Worm (Caenorhabditis elegans) whole organism, L1 larva: ENCODE measurements around the gene srz-79.

Experiments
- aly-2 ChIP-seq: fragments of 150-350 bp; optimal IDR thresholded peaks from 2 replicates; lab custom pipeline; 2014; ENCODE audit warnings: missing biosample characterization, missing genetic modification characterization
- ama-1 ChIP-seq: fragments of 150-350 bp; optimal IDR thresholded peaks from 2 replicates; lab custom pipeline; 2014
- ceh-88 ChIP-seq: fragments of 200-800 bp; sonication (Bioruptor generic); IDR thresholded peaks from 2 replicates; pipeline ENCODE4 v1.3.6; 2022; ENCODE audit warnings: missing genetic modification characterization, missing compliant biosample characterization
- elt-2 ChIP-seq: sonication (generic microtip); optimal IDR thresholded peaks from 2 replicates; lab custom pipeline; 2016; ENCODE audit warnings: missing genetic modification characterization, mild to moderate bottlenecking, inconsistent platforms, missing compliant biosample characterization, missing genetic modification reagents
- elt-3 ChIP-seq, 6 experiments: fragments of 150-350 bp in 1 of 6; sonication (generic microtip); optimal IDR thresholded peaks; 2 replicates each; lab custom pipeline; 2017 to 2018; ENCODE audit warnings: missing biosample characterization in 6 of 6, missing genetic modification characterization in 6 of 6, inconsistent platforms in 1 of 6
- mab-9 ChIP-seq: fragments of 200-800 bp; sonication (Bioruptor generic); IDR thresholded peaks from 2 replicates; pipeline ENCODE4 v1.3.6; 2022; ENCODE audit warnings: missing genetic modification reagents, missing genetic modification characterization, missing compliant biosample characterization
- nhr-28 ChIP-seq: fragments of 150-350 bp; optimal IDR thresholded peaks from 2 replicates; lab custom pipeline; 2014; ENCODE audit warnings: missing biosample characterization, missing genetic modification characterization
- nhr-85 ChIP-seq: sonication (generic microtip); peaks from one replicate; lab custom pipeline; 2016; ENCODE audit warnings: missing genetic modification characterization, inconsistent platforms, missing compliant biosample characterization
- pqm-1 ChIP-seq: sonication (generic microtip); optimal IDR thresholded peaks from 3 replicates; lab custom pipeline; 2017; ENCODE audit warnings: missing biosample characterization, missing genetic modification characterization
- zag-1 ChIP-seq: fragments of 150-350 bp; optimal IDR thresholded peaks from 2 replicates; lab custom pipeline; 2014; ENCODE audit warnings: missing biosample characterization, missing genetic modification characterization
- zip-4 ChIP-seq: fragments of 200-800 bp; sonication (Bioruptor generic); optimal IDR thresholded peaks from 2 replicates; lab custom pipeline; 2018; ENCODE audit warnings: mild to moderate bottlenecking, missing genetic modification characterization, moderate library complexity, missing compliant biosample characterization

- TF ChIP-seq aly-2 (no peak), zag-1 (tag; lab: Kevin White, UChicago) (no peak), nhr-85 (no peak), pqm-1 (no peak), mab-9 (no peak), ama-1 (lab: Kevin White, UChicago) (no peak), elt-3 (tag; optimal IDR thresholded peaks at IDR 0.05; lab: Kevin White, UChicago) (no peak), ceh-88 (no peak), nhr-28 (tag; lab: Kevin White, UChicago) (no peak), zip-4 (no peak), elt-2 (no peak)
These were observed 40.9 kb upstream of the srz-79 start for ce11 chrIV:3452516-3452915.
